Worm (Caenorhabditis elegans) whole organism, L4 larva: ENCODE results near the gene snr-6.

Experiments used
- dmd-6 ChIP-seq: fragments of 200-800 bp; sonication (Bioruptor generic); IDR thresholded peaks from 2 replicates; pipeline ENCODE4 v1.3.6; 2022; ENCODE audit warnings: missing genetic modification reagents, missing genetic modification characterization, missing compliant biosample characterization
- ztf-11 ChIP-seq: fragments of 150-350 bp; optimal IDR thresholded peaks from 2 replicates; lab custom pipeline; 2014; ENCODE audit warnings: missing biosample characterization, missing genetic modification characterization

- TF ChIP-seq ztf-11 (tag; lab: Kevin White, UChicago) (no peak), dmd-6 (no peak)
Measured at ce11 chrIII:12468869-12469268, 39.4 kb upstream of the snr-6 start, which contains the start of gene Y49E10.29.
